Fruit fly (Drosophila melanogaster) whole organism, embryonic: ENCODE data around the gene CG5180.

ENCODE experiments used
- CG10366 ChIP-seq: fragments of 200-800 bp; sonication (Bioruptor generic); IDR thresholded peaks from 2 replicates; pipeline ENCODE4 v1.3.6; 2022; ENCODE audit warnings: missing biosample characterization, missing genetic modification characterization
- CG10543 ChIP-seq: fragments of 200-800 bp; sonication (Bioruptor generic); optimal IDR thresholded peaks from 3 replicates; lab custom pipeline; 2017; ENCODE audit warnings: missing biosample characterization, mild to moderate bottlenecking, missing genetic modification characterization, moderate library complexity
- CG11560 ChIP-seq: fragments of 200-800 bp; sonication (Bioruptor generic); IDR thresholded peaks from 3 replicates; pipeline ENCODE4 v1.3.6; 2022; ENCODE audit warnings: missing biosample characterization, missing genetic modification characterization
- CG12744 ChIP-seq: fragments of 200-800 bp; sonication (Bioruptor generic); optimal IDR thresholded peaks from 2 replicates; lab custom pipeline; 2016; ENCODE audit warnings: missing biosample characterization, missing genetic modification characterization
- CG14667 ChIP-seq: fragments of 200-800 bp; sonication (Bioruptor generic); IDR thresholded peaks from 2 replicates; pipeline ENCODE4 v1.3.6; 2022; ENCODE audit warnings: missing biosample characterization, missing genetic modification characterization
- CG17802 ChIP-seq: fragments of 200-800 bp; sonication (Bioruptor generic); optimal IDR thresholded peaks from 2 replicates; lab custom pipeline; 2018; ENCODE audit warnings: missing biosample characterization, mild to moderate bottlenecking, missing genetic modification characterization, moderate library complexity
- CG1792 ChIP-seq: fragments of 200-800 bp; sonication (Bioruptor generic); optimal IDR thresholded peaks from 2 replicates; lab custom pipeline; 2016; ENCODE audit warnings: missing biosample characterization, missing genetic modification characterization
- CG1832 ChIP-seq: fragments of 200-800 bp; sonication (Bioruptor generic); optimal IDR thresholded peaks from 2 replicates; lab custom pipeline; 2017; ENCODE audit warnings: missing biosample characterization, mild to moderate bottlenecking, missing genetic modification characterization, inconsistent platforms
- CG2202 ChIP-seq: fragments of 200-800 bp; sonication (Bioruptor generic); optimal IDR thresholded peaks from 2 replicates; lab custom pipeline; 2018; ENCODE audit warnings: missing biosample characterization, mild to moderate bottlenecking, missing genetic modification characterization
- CG31224 ChIP-seq: fragments of 200-800 bp; sonication (Bioruptor generic); IDR thresholded peaks from 2 replicates; pipeline ENCODE4 v1.3.6; 2022; ENCODE audit warnings: missing biosample characterization, missing genetic modification characterization
- CG3163 ChIP-seq: fragments of 200-800 bp; sonication (Bioruptor generic); optimal IDR thresholded peaks from 3 replicates; lab custom pipeline; 2016; ENCODE audit warnings: missing biosample characterization, missing genetic modification characterization
- CG3838 ChIP-seq: fragments of 200-800 bp; sonication (Bioruptor generic); optimal IDR thresholded peaks from 3 replicates; lab custom pipeline; 2016; ENCODE audit warnings: missing biosample characterization, missing genetic modification characterization
- CG7745 ChIP-seq: fragments of 200-800 bp; sonication (Bioruptor generic); optimal IDR thresholded peaks from 2 replicates; lab custom pipeline; 2018; ENCODE audit warnings: missing biosample characterization, mild to moderate bottlenecking, missing genetic modification characterization, moderate library complexity
- CrebB ChIP-seq: fragments of 200-800 bp; sonication (Bioruptor generic); optimal IDR thresholded peaks from 3 replicates; lab custom pipeline; 2018; ENCODE audit warnings: missing biosample characterization, mild to moderate bottlenecking, missing genetic modification characterization
- Deaf1 ChIP-seq: fragments of 200-800 bp; optimal IDR thresholded peaks from 3 replicates; lab custom pipeline; 2019; ENCODE audit warnings: missing biosample characterization, mild to moderate bottlenecking, missing genetic modification characterization, moderate library complexity
- Drgx ChIP-seq: fragments of 200-800 bp; sonication (Bioruptor generic); IDR thresholded peaks from 2 replicates; pipeline ENCODE4 v1.3.6; 2022; ENCODE audit warnings: missing biosample characterization, missing genetic modification characterization
- ERR ChIP-seq: fragments of 200-800 bp; sonication (Bioruptor generic); optimal IDR thresholded peaks from 2 replicates; lab custom pipeline; 2016; ENCODE audit warnings: missing biosample characterization, missing genetic modification characterization
- Fer1 ChIP-seq: fragments of 200-800 bp; sonication (Bioruptor generic); optimal IDR thresholded peaks from 2 replicates; lab custom pipeline; 2017; ENCODE audit warnings: missing biosample characterization, mild to moderate bottlenecking, missing genetic modification characterization
- Gsc ChIP-seq: fragments of 200-800 bp; sonication (Bioruptor generic); IDR thresholded peaks from 2 replicates; pipeline ENCODE4 v1.3.6; 2022; ENCODE audit warnings: missing biosample characterization, missing genetic modification characterization
- HLH54F ChIP-seq: fragments of 200-800 bp; sonication (Bioruptor generic); optimal IDR thresholded peaks from 3 replicates; lab custom pipeline; 2016; ENCODE audit warnings: missing biosample characterization, missing genetic modification characterization
- HmgZ ChIP-seq: fragments of 200-800 bp; sonication (Bioruptor generic); optimal IDR thresholded peaks from 2 replicates; lab custom pipeline; 2018; ENCODE audit warnings: missing biosample characterization, mild to moderate bottlenecking, missing genetic modification characterization
- Hr3 ChIP-seq: fragments of 200-800 bp; sonication (Bioruptor generic); optimal IDR thresholded peaks from 3 replicates; lab custom pipeline; 2016; ENCODE audit warnings: missing biosample characterization, missing genetic modification characterization
- Hr39 ChIP-seq: fragments of >200 bp; optimal IDR thresholded peaks from 2 replicates; lab custom pipeline; 2017
- Kr ChIP-seq: fragments of 200-800 bp; sonication (Bioruptor generic); optimal IDR thresholded peaks from 2 replicates; lab custom pipeline; 2017; ENCODE audit warnings: missing biosample characterization, mild to moderate bottlenecking, missing genetic modification characterization
- Max ChIP-seq: fragments of 200-800 bp; sonication (Bioruptor generic); optimal IDR thresholded peaks from 2 replicates; lab custom pipeline; 2016; ENCODE audit warnings: missing biosample characterization, mild to moderate bottlenecking, missing genetic modification characterization
- Stat92E ChIP-seq, 3 experiments: fragments of >200 bp in 2 of 3; fragments of 200-800 bp in 1 of 3; sonication (Bioruptor generic) in 1 of 3; optimal IDR thresholded peaks; 2 replicates each; lab custom pipeline; 2017 to 2019; ENCODE audit warnings: missing biosample characterization in 3 of 3, missing genetic modification characterization in 3 of 3, mild to moderate bottlenecking in 1 of 3, moderate library complexity in 1 of 3
- bsh ChIP-seq, 2 experiments: fragments of 200-800 bp; sonication (Bioruptor generic); optimal IDR thresholded peaks; 2 replicates each; lab custom pipeline; 2017 to 2018; ENCODE audit warnings: mild to moderate bottlenecking in 2 of 2, missing biosample characterization in 2 of 2, missing genetic modification characterization in 2 of 2, moderate library complexity in 1 of 2
- cato ChIP-seq: fragments of 200-800 bp; sonication (Bioruptor generic); optimal IDR thresholded peaks from 2 replicates; lab custom pipeline; 2016; ENCODE audit warnings: missing biosample characterization, missing genetic modification characterization, borderline replicate concordance
- caup ChIP-seq: fragments of 200-800 bp; sonication (Bioruptor generic); optimal IDR thresholded peaks from 3 replicates; lab custom pipeline; 2017; ENCODE audit warnings: missing biosample characterization, mild to moderate bottlenecking, missing genetic modification characterization, moderate library complexity; ENCODE audit not compliant: severe bottlenecking
- ci ChIP-seq: fragments of 200-800 bp; sonication (Bioruptor generic); IDR thresholded peaks from 3 replicates; pipeline ENCODE4 v1.3.6; 2022; ENCODE audit warnings: missing biosample characterization, missing genetic modification characterization
- cwo ChIP-seq: fragments of 200-800 bp; sonication (Bioruptor generic); optimal IDR thresholded peaks from 3 replicates; lab custom pipeline; 2017; ENCODE audit warnings: missing biosample characterization, missing genetic modification characterization, mild to moderate bottlenecking, moderate library complexity, missing genetic modification reagents
- dati ChIP-seq: fragments of 200-800 bp; sonication (Bioruptor generic); IDR thresholded peaks from 2 replicates; pipeline ENCODE4 v1.3.6; 2022; ENCODE audit warnings: missing biosample characterization, missing genetic modification characterization
- dmrt11E ChIP-seq: fragments of 200-800 bp; sonication (Bioruptor generic); optimal IDR thresholded peaks from 3 replicates; lab custom pipeline; 2018; ENCODE audit warnings: missing biosample characterization, mild to moderate bottlenecking, missing genetic modification characterization, moderate library complexity
- eve ChIP-seq, 2 experiments: fragments of >200 bp; optimal IDR thresholded peaks; 2 replicates each; lab custom pipeline; 2017; ENCODE audit warnings: missing biosample characterization in 2 of 2, missing genetic modification characterization in 2 of 2
- gfzf ChIP-seq: fragments of 200-800 bp; sonication (Bioruptor generic); optimal IDR thresholded peaks from 2 replicates; lab custom pipeline; 2016; ENCODE audit warnings: missing biosample characterization, mild to moderate bottlenecking, missing genetic modification characterization, moderate library complexity
- h ChIP-seq: fragments of >200 bp; optimal IDR thresholded peaks from 2 replicates; lab custom pipeline; 2017
- hth ChIP-seq: fragments of >200 bp; optimal IDR thresholded peaks from 2 replicates; lab custom pipeline; 2017; ENCODE audit warnings: inconsistent platforms
- insv ChIP-seq, 2 experiments: fragments of 200-800 bp; sonication (Bioruptor generic); optimal IDR thresholded peaks; 3 replicates each; lab custom pipeline; 2016 to 2018; ENCODE audit warnings: missing biosample characterization in 2 of 2, missing genetic modification characterization in 2 of 2
- lmd ChIP-seq: fragments of 200-800 bp; sonication (Bioruptor generic); IDR thresholded peaks from 2 replicates; pipeline ENCODE4 v1.3.6; 2022; ENCODE audit warnings: missing biosample characterization, missing genetic modification characterization
- nerfin-2 ChIP-seq: fragments of 200-800 bp; sonication (Bioruptor generic); IDR thresholded peaks from 2 replicates; pipeline ENCODE4 v1.3.6; 2022; ENCODE audit warnings: missing biosample characterization, missing genetic modification characterization; ENCODE audit not compliant: partially characterized antibody
- oc ChIP-seq: fragments of 200-800 bp; sonication (Bioruptor generic); optimal IDR thresholded peaks from 2 replicates; lab custom pipeline; 2018; ENCODE audit warnings: missing biosample characterization, mild to moderate bottlenecking, missing genetic modification characterization, moderate library complexity
- org-1 ChIP-seq: fragments of 200-800 bp; sonication (Bioruptor generic); optimal IDR thresholded peaks from 2 replicates; lab custom pipeline; 2017; ENCODE audit warnings: missing biosample characterization, missing genetic modification characterization
- pum ChIP-seq: fragments of 200-800 bp; sonication (Bioruptor generic); optimal IDR thresholded peaks from 2 replicates; lab custom pipeline; 2016; ENCODE audit warnings: missing biosample characterization, missing genetic modification characterization
- pzg ChIP-seq: fragments of 200-800 bp; sonication (Bioruptor generic); optimal IDR thresholded peaks from 3 replicates; lab custom pipeline; 2018; ENCODE audit warnings: missing biosample characterization, mild to moderate bottlenecking, missing genetic modification characterization, moderate library complexity
- repo ChIP-seq: fragments of 200-800 bp; sonication (Bioruptor generic); optimal IDR thresholded peaks from 2 replicates; lab custom pipeline; 2016; ENCODE audit warnings: missing biosample characterization, missing genetic modification characterization
- sens ChIP-seq: fragments of 200-800 bp; sonication (Bioruptor generic); peaks from one replicate; lab custom pipeline; 2016; ENCODE audit warnings: missing biosample characterization, missing genetic modification characterization
- sob ChIP-seq: fragments of 200-800 bp; sonication (Bioruptor generic); IDR thresholded peaks from 2 replicates; pipeline ENCODE4 v1.3.6; 2022; ENCODE audit warnings: missing biosample characterization, missing genetic modification characterization
- sqz ChIP-seq: fragments of 200-800 bp; sonication (Bioruptor generic); optimal IDR thresholded peaks from 3 replicates; lab custom pipeline; 2018; ENCODE audit warnings: missing biosample characterization, mild to moderate bottlenecking, missing genetic modification characterization
- trh ChIP-seq: fragments of 200-800 bp; sonication (Bioruptor generic); optimal IDR thresholded peaks from 2 replicates; lab custom pipeline; 2016; ENCODE audit warnings: missing biosample characterization, missing genetic modification characterization
- ttk ChIP-seq: fragments of 200-800 bp; sonication (Bioruptor generic); IDR thresholded peaks from 2 replicates; pipeline ENCODE4 v2.1.2; 2022; ENCODE audit warnings: missing biosample characterization, missing genetic modification characterization
- z ChIP-seq: fragments of 200-800 bp; sonication (Bioruptor generic); IDR thresholded peaks from 3 replicates; pipeline ENCODE4 v1.3.6; 2022; ENCODE audit warnings: missing biosample characterization, missing genetic modification characterization
- zfh1 ChIP-seq: fragments of 200-800 bp; sonication (Bioruptor generic); IDR thresholded peaks from 3 replicates; pipeline ENCODE4 v1.3.6; 2022; ENCODE audit warnings: missing biosample characterization, missing genetic modification characterization

The CG5180 gene

dm6 chr3R:20560668-20561226, 3.0 kb downstream of the CG5180 start, which contains the start of gene CG5191 (continued):
- TF ChIP-seq org-1 (no peak), CG2202 (tag; lab: Kevin White, UChicago) (no peak), CG17802 (no peak), sqz (GFP tag; lab: Kevin White, UChicago) (no peak), pum (GFP tag; lab: Kevin White, UChicago) (no peak), gfzf (peak; percentile 19), ci (GFP tag; lab: Robert Waterston, UW) (no peak; the same call in 2 of the 3 replicates), HmgZ (no peak), CG1792 (no peak), CrebB (no peak), hth (lab: Kevin White, UChicago) (no peak), nerfin-2 (no peak), sens (peak; percentile 41), h (no peak), eve (GFP tag; optimal IDR thresholded peaks at IDR 0.05; lab: Kevin White, UChicago) (no peak), CG31224 (GFP tag; lab: Robert Waterston, UW) (no peak), CG10543 (GFP tag; lab: Kevin White, UChicago) (peak; percentile 12), lmd (no peak), CG3163 (GFP tag; lab: Kevin White, UChicago) (no peak), cato (no peak), zfh1 (no peak), CG3838 (GFP tag; lab: Kevin White, UChicago) (no peak), Fer1 (GFP tag; lab: Kevin White, UChicago) (no peak), CG14667 (GFP tag; lab: Robert Waterston, UW) (no peak), CG11560 (tag; lab: Robert Waterston, UW) (no peak), ttk (GFP tag; lab: Robert Waterston, UW) (no peak), Hr3 (GFP tag; lab: Kevin White, UChicago) (no peak), CG10366 (no peak; the same call in 1 of the 2 replicates), Hr39 (lab: Kevin White, UChicago) (no peak), HLH54F (GFP tag; lab: Kevin White, UChicago) (no peak), cwo (GFP tag; lab: Kevin White, UChicago) (no peak), dati (no peak), z (GFP tag; lab: Robert Waterston, UW) (no peak), Deaf1 (no peak), CG1832 (GFP tag; lab: Kevin White, UChicago) (no peak), bsh (GFP tag; optimal IDR thresholded peaks at IDR 0.05; lab: Kevin White, UChicago) (no peak), insv (GFP tag; optimal IDR thresholded peaks at IDR 0.05; lab: Kevin White, UChicago) (no peak), trh (GFP tag; lab: Kevin White, UChicago) (no peak), CG12744 (no peak), Gsc (GFP tag; lab: Robert Waterston, UW) (no peak), Drgx (GFP tag; lab: Robert Waterston, UW) (no peak), ERR (GFP tag; lab: Kevin White, UChicago) (no peak), pzg (peak; percentile 21), Kr (no peak), Stat92E (GFP tag; optimal IDR thresholded peaks at IDR 0.05; lab: Kevin White, UChicago) (peak in 1 of 3 experiments; percentile 20), Max (GFP tag; lab: Kevin White, UChicago) (no peak), caup (GFP tag; lab: Kevin White, UChicago) (no peak), CG7745 (tag; lab: Kevin White, UChicago) (peak; percentile 97), oc (tag; lab: Kevin White, UChicago) (no peak), dmrt11E (tag; lab: Kevin White, UChicago) (no peak), repo (GFP tag; lab: Kevin White, UChicago) (no peak), sob (GFP tag; lab: Robert Waterston, UW) (no peak)
